Fruit fly (Drosophila melanogaster) whole organism, embryonic: ENCODE results near the gene GstD4.

Experiments
- Awh ChIP-seq: fragments of 200-800 bp; sonication (Bioruptor generic); IDR thresholded peaks from 2 replicates; pipeline ENCODE4, ENCODE4 v1.3.6; 2022; ENCODE audit warnings: missing biosample characterization, missing genetic modification characterization
- Blimp-1 ChIP-seq: fragments of 200-800 bp; sonication (Bioruptor generic); optimal IDR thresholded peaks from 3 replicates; lab custom pipeline; 2018; ENCODE audit warnings: missing biosample characterization, missing genetic modification characterization, mild to moderate bottlenecking, moderate library complexity, missing genetic modification reagents
- CG10565 ChIP-seq: fragments of 200-800 bp; sonication (Bioruptor generic); optimal IDR thresholded peaks from 3 replicates; lab custom pipeline; 2016; ENCODE audit warnings: missing biosample characterization, mild to moderate bottlenecking, missing genetic modification characterization
- CG13287 ChIP-seq: fragments of 200-800 bp; sonication (Bioruptor generic); IDR thresholded peaks from 2 replicates; pipeline ENCODE4 v1.3.6; 2022; ENCODE audit warnings: missing biosample characterization, missing genetic modification characterization; ENCODE audit not compliant: partially characterized antibody
- CG13624 ChIP-seq: fragments of 200-800 bp; sonication (Bioruptor generic); optimal IDR thresholded peaks from 2 replicates; lab custom pipeline; 2016; ENCODE audit warnings: missing biosample characterization, missing genetic modification characterization
- CG1602 ChIP-seq: fragments of 200-800 bp; sonication (Bioruptor generic); optimal IDR thresholded peaks from 3 replicates; lab custom pipeline; 2016; ENCODE audit warnings: missing biosample characterization, missing genetic modification characterization
- CG17612 ChIP-seq: fragments of 200-800 bp; sonication (Bioruptor generic); IDR thresholded peaks from 2 replicates; pipeline ENCODE4 v1.3.6; 2022; ENCODE audit warnings: missing biosample characterization, missing genetic modification characterization
- CG3163 ChIP-seq: fragments of 200-800 bp; sonication (Bioruptor generic); optimal IDR thresholded peaks from 3 replicates; lab custom pipeline; 2016; ENCODE audit warnings: missing biosample characterization, missing genetic modification characterization
- CG3726 ChIP-seq: fragments of 200-800 bp; sonication (Bioruptor generic); IDR thresholded peaks from 3 replicates; pipeline ENCODE4, ENCODE4 v1.3.6; 2022; ENCODE audit warnings: missing biosample characterization, missing genetic modification characterization
- CG6689 ChIP-seq: fragments of 200-800 bp; sonication (Bioruptor generic); IDR thresholded peaks from 2 replicates; pipeline ENCODE4 v1.3.6; 2022; ENCODE audit warnings: missing biosample characterization, missing genetic modification characterization
- Dref ChIP-seq: fragments of 200-800 bp; sonication (Bioruptor generic); IDR thresholded peaks from 2 replicates; pipeline ENCODE4 v1.3.6; 2022; ENCODE audit warnings: missing biosample characterization, missing genetic modification characterization
- Gsc ChIP-seq: fragments of 200-800 bp; sonication (Bioruptor generic); IDR thresholded peaks from 2 replicates; pipeline ENCODE4 v1.3.6; 2022; ENCODE audit warnings: missing biosample characterization, missing genetic modification characterization
- Hmr ChIP-seq: fragments of 200-800 bp; sonication (Bioruptor generic); optimal IDR thresholded peaks from 3 replicates; lab custom pipeline; 2017; ENCODE audit warnings: mild to moderate bottlenecking, missing biosample characterization, missing genetic modification reagents, missing genetic modification characterization
- Jarid2 ChIP-seq: fragments of 200-800 bp; sonication (Bioruptor generic); optimal IDR thresholded peaks from 3 replicates; lab custom pipeline; 2017; ENCODE audit warnings: mild to moderate bottlenecking, missing biosample characterization, missing genetic modification reagents, missing genetic modification characterization
- Lhr ChIP-seq: fragments of 200-800 bp; sonication (Bioruptor generic); optimal IDR thresholded peaks from 3 replicates; lab custom pipeline; 2017; ENCODE audit warnings: mild to moderate bottlenecking, missing biosample characterization, missing genetic modification reagents, missing genetic modification characterization
- NC2β ChIP-seq: fragments of 200-800 bp; sonication (Bioruptor generic); optimal IDR thresholded peaks from 2 replicates; lab custom pipeline; 2016; ENCODE audit warnings: missing biosample characterization, missing genetic modification characterization
- Opbp ChIP-seq: fragments of 200-800 bp; sonication (Bioruptor generic); IDR thresholded peaks from 3 replicates; pipeline ENCODE4 v1.3.6; 2022; ENCODE audit warnings: missing biosample characterization, missing genetic modification characterization; ENCODE audit not compliant: partially characterized antibody
- Pdp1 ChIP-seq, 2 experiments: fragments of 200-800 bp; sonication (Bioruptor generic); optimal IDR thresholded peaks; 3 replicates each; lab custom pipeline; 2016; ENCODE audit warnings: missing biosample characterization in 2 of 2, missing genetic modification characterization in 2 of 2, mild to moderate bottlenecking in 1 of 2, moderate library complexity in 1 of 2
- Sox102F ChIP-seq: fragments of 200-800 bp; sonication (Bioruptor generic); optimal IDR thresholded peaks from 2 replicates; lab custom pipeline; 2018; ENCODE audit warnings: missing biosample characterization, mild to moderate bottlenecking, missing genetic modification characterization, moderate library complexity
- Spps ChIP-seq: fragments of 200-800 bp; sonication (Bioruptor generic); optimal IDR thresholded peaks from 2 replicates; lab custom pipeline; 2018; ENCODE audit warnings: missing biosample characterization, mild to moderate bottlenecking, missing genetic modification characterization
- abd-A ChIP-seq: fragments of 200-800 bp; sonication (Bioruptor generic); optimal IDR thresholded peaks from 3 replicates; lab custom pipeline; 2019; ENCODE audit warnings: missing biosample characterization, mild to moderate bottlenecking, missing genetic modification characterization, moderate library complexity
- chinmo ChIP-seq: fragments of 200-800 bp; sonication (Bioruptor generic); IDR thresholded peaks from 4 replicates; pipeline ENCODE4 v1.3.6; 2022; ENCODE audit warnings: missing biosample characterization, missing genetic modification characterization; ENCODE audit not compliant: partially characterized antibody
- ci ChIP-seq: fragments of 200-800 bp; sonication (Bioruptor generic); IDR thresholded peaks from 3 replicates; pipeline ENCODE4 v1.3.6; 2022; ENCODE audit warnings: missing biosample characterization, missing genetic modification characterization
- eve ChIP-seq, 2 experiments: fragments of >200 bp; optimal IDR thresholded peaks; 2 replicates each; lab custom pipeline; 2017; ENCODE audit warnings: missing biosample characterization in 2 of 2, missing genetic modification characterization in 2 of 2
- exex ChIP-seq: fragments of 200-800 bp; sonication (Bioruptor generic); optimal IDR thresholded peaks from 4 replicates; lab custom pipeline; 2018; ENCODE audit warnings: missing biosample characterization, mild to moderate bottlenecking, missing genetic modification characterization, moderate library complexity
- grn ChIP-seq: fragments of 200-800 bp; sonication (Bioruptor generic); optimal IDR thresholded peaks from 3 replicates; lab custom pipeline; 2017; ENCODE audit warnings: missing biosample characterization, missing genetic modification characterization
- ind ChIP-seq: fragments of 200-800 bp; sonication (Bioruptor generic); optimal IDR thresholded peaks from 3 replicates; lab custom pipeline; 2016; ENCODE audit warnings: missing biosample characterization, missing genetic modification characterization
- kni ChIP-seq: fragments of 200-800 bp; sonication (Bioruptor generic); optimal IDR thresholded peaks from 3 replicates; lab custom pipeline; 2017; ENCODE audit warnings: mild to moderate bottlenecking, missing biosample characterization, missing genetic modification reagents, missing genetic modification characterization
- mirr ChIP-seq: fragments of 200-800 bp; sonication (Bioruptor generic); optimal IDR thresholded peaks from 3 replicates; lab custom pipeline; 2018; ENCODE audit warnings: missing biosample characterization, mild to moderate bottlenecking, missing genetic modification characterization
- oc ChIP-seq: fragments of 200-800 bp; sonication (Bioruptor generic); optimal IDR thresholded peaks from 2 replicates; lab custom pipeline; 2018; ENCODE audit warnings: missing biosample characterization, mild to moderate bottlenecking, missing genetic modification characterization, moderate library complexity
- sd ChIP-seq: fragments of 200-800 bp; sonication (Bioruptor generic); optimal IDR thresholded peaks from 3 replicates; lab custom pipeline; 2018; ENCODE audit warnings: missing biosample characterization, mild to moderate bottlenecking, missing genetic modification characterization, moderate library complexity
- sqz ChIP-seq: fragments of 200-800 bp; sonication (Bioruptor generic); optimal IDR thresholded peaks from 3 replicates; lab custom pipeline; 2018; ENCODE audit warnings: missing biosample characterization, mild to moderate bottlenecking, missing genetic modification characterization
- sug ChIP-seq: fragments of 200-800 bp; optimal IDR thresholded peaks from 2 replicates; lab custom pipeline; 2019; ENCODE audit warnings: missing biosample characterization, mild to moderate bottlenecking, missing genetic modification characterization, moderate library complexity

GstD4 gene

DNA sequence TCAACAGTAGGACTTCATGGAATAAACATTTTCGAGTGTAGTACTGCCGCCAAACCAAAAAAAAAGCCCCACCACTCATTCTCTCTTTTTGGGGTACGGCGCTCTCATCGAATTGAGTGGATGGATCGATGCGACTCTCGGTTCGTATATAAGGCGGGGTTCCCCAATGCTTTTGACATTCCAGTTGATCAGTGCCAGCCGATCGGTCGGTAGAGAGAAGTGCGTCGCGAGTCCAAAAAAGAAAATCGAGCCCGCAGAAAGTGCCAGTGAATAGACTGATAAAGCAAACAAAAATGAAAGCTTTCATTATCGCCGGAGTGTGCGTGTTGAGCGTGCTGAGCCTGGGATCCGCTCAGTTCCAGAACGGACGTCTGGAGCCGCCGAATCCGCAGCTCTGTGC lies 14.1 kb upstream of the GstD4 start, which contains the start of gene CG4115 (continued):
- no peak for TF ChIP-seq CG13624
- no peak for TF ChIP-seq CG3726
- TF ChIP-seq Dref (GFP tag; lab: Robert Waterston, UW): no peak
- peak; percentile 40 for TF ChIP-seq Jarid2 (GFP tag; lab: Kevin White, UChicago)
- 0 out of 3 replicates have a peak, but pooled peaks have one; percentile 49 for TF ChIP-seq ci (GFP tag; lab: Robert Waterston, UW)
- TF ChIP-seq Opbp (GFP tag; lab: Robert Waterston, UW): 0 out of 3 replicates have a peak, but pooled peaks have one; percentile 4
- TF ChIP-seq CG6689 (GFP tag; lab: Robert Waterston, UW): no peak
- no peak for TF ChIP-seq Sox102F (GFP tag; lab: Kevin White, UChicago)
- peak; percentile 23 for TF ChIP-seq kni
- TF ChIP-seq Blimp-1 (GFP tag; lab: Kevin White, UChicago): peak; percentile 93
- no peak for TF ChIP-seq Hmr (GFP tag; lab: Kevin White, UChicago)
- peak; percentile 24; the same call in 1 of the 2 replicates for TF ChIP-seq CG13287

DNA sequence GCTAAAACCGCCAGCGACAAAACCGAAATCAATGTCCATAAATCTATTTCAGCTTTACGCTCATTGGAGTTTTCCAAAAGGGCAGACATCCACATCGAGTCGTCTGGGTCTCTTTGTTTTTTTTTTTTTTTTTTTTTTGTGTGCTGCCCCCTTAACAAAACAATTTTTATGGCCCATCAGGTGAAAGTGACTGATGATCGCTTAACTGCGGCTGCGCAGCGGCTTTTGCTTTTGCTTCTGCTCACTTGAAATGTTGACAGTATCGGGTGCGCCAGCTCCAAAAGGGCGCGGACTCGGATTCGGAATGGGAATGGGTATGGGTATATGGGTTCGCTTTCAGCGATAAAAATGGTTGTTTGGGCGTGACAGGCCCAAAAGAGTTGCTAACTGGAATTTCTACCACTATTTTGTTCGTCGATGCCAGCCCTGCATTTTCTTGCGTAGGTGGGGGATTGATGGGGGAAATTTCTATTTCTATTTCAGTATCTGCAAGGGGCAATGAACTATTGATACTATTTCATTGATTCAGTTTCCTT lies 11.9 kb upstream of the GstD4 start:
- peak; percentile 32 for TF ChIP-seq oc
- TF ChIP-seq sd (tag; lab: Kevin White, UChicago): peak; percentile 18
- 0 out of 2 replicates have a peak, but pooled peaks have one; percentile 21 for TF ChIP-seq Awh (GFP tag; lab: Robert Waterston, UW)
- no peak for TF ChIP-seq Gsc
- TF ChIP-seq abd-A (tag; lab: Kevin White, UChicago): peak; percentile 33
- no peak for TF ChIP-seq CG10565 (GFP tag; lab: Kevin White, UChicago)
- TF ChIP-seq kni: peak; percentile 92
- TF ChIP-seq Blimp-1 (GFP tag; lab: Kevin White, UChicago): peak; percentile 97
- peak; percentile 73 for TF ChIP-seq sqz (GFP tag; lab: Kevin White, UChicago)
- no peak for TF ChIP-seq CG1602

DNA sequence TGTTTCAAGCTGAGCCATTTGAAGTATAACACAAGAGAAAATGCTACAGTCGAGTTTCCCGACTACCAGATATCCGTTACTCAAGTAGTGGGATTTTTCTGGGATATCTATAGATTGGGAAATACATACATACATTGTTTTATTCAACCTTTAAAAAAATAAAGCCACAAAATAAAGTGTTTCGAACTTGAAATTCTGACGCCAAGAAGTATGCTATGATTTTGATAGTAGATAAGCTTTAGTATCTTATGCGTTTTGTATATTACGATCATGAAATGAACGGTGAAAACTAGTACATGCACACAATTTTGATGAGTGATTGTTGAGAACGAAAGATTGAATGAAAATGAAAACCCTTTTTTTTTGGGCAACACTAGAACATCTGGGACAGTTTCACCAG lies 10.4 kb upstream of the GstD4 start:
- TF ChIP-seq grn (GFP tag; lab: Kevin White, UChicago) (peak; percentile 98), CG3163 (no peak)

DNA sequence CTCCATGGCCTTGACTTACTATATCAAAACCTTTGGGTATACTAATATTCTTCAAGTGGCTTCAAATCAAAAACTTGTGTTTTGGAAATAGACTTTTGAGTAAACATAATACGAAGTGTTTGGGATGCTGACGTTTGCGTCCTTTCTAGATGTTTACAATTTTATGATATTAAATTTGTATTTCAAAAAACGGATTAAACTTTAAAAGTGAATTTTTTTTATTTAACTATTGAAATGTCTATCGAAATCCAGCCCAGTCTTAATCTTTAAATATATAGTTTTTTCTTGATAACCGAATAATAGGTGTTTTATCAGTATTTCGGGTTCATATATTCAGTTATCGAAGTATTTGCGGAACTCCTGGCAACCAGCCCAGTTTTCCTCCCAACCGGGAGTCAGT lies 9.3 kb upstream of the GstD4 start, which contains the start of gene Tim17a1:
Gene Tim17a1, minus strand, starts transcription at position 101 of the 400 bp plus-strand sequence.
- no peak for TF ChIP-seq CG17612 (GFP tag; lab: Robert Waterston, UW)

DNA sequence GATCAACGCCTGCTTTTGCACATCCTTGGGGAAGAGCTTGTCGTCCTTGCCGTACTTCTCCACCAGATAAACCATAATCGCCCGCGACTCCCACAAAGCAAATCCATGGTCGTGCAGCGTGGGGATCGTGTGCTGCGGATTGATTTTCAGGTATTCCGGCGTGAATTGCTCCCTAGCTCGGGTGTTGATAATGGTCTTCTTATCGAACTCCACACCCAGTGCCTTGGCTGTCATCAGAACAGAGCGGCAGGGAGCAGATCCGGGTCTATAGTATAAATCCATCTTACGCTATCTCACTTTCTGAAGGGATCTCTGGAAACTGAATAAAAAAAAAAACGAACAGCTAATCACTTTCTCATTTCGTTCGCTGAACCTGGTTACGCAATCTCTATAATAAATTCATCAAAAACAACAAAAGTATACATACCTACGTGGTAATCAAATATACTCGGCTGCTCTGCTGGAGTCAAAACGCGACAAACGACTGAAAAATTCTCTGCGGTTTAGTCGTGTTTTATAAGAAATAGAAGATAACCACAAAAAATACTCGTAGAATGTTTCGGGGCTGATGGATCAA lies 8.5 kb upstream of the GstD4 start, which contains the start of gene GstD10:
Gene GstD10, minus strand, starts transcription at position 472 of the 577 bp plus-strand sequence.
- TF ChIP-seq chinmo (GFP tag; lab: Robert Waterston, UW) (0 out of 4 replicates have a peak, but pooled peaks have one; percentile 20), Pdp1 (GFP tag; optimal IDR thresholded peaks at IDR 0.05; lab: Kevin White, UChicago) (peak in 1 of 2 experiments; percentile 79), Lhr (GFP tag; lab: Kevin White, UChicago) (no peak)
- TF ChIP-seq, all 482 proteins: peak for 2

DNA sequence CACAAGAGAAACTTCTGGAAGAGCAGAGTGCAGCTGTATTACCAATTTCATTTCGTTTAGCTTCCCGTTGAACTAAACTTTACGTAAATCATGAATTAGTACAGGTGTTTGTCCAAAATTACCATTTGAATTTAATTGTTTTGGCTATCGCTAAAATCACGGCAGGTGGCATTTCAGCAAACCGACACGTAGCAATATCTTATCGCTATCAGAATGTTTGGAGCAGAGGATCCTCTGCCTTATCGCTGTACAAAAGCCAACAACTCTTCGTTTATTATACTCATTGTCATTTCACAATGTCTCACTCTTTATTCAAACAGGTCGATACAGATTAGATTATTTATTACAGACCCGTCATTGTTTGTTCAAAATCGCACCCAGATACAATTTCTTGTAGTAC lies 8.0 kb upstream of the GstD4 start:
- TF ChIP-seq ind (GFP tag; lab: Kevin White, UChicago): no peak
- TF ChIP-seq NC2β (GFP tag; lab: Kevin White, UChicago): no peak
- peak; percentile 67 for TF ChIP-seq grn (GFP tag; lab: Kevin White, UChicago)
- TF ChIP-seq sug (tag; lab: Kevin White, UChicago): peak; percentile 93
- TF ChIP-seq eve (GFP tag; optimal IDR thresholded peaks at IDR 0.05; lab: Kevin White, UChicago): no peak
- TF ChIP-seq mirr: peak; percentile 56
- TF ChIP-seq sd (tag; lab: Kevin White, UChicago): peak; percentile 44
- peak; percentile 76 for TF ChIP-seq exex
- TF ChIP-seq Spps: no peak
- TF ChIP-seq, all 482 proteins: peak for 5
